Worm (Caenorhabditis elegans) whole organism, young adult: ENCODE measurements around the gene sdha-1.
"Not testable (repeated sequence)": the region's sequence is repeated elsewhere in the genome, so short reads cannot be mapped to it uniquely, and the experiment has no call there.

Experiments used
- F37B4.10 ChIP-seq: fragments of 200-800 bp; sonication (Bioruptor generic); IDR thresholded peaks from 2 replicates; pipeline ENCODE4 v1.3.6; 2022; ENCODE audit warnings: missing genetic modification characterization, missing compliant biosample characterization
- F52B5.7 ChIP-seq: sonication (generic microtip); optimal IDR thresholded peaks from 2 replicates; lab custom pipeline; 2016; ENCODE audit warnings: mild to moderate bottlenecking, missing genetic modification characterization, missing compliant biosample characterization
- F55B11.4 ChIP-seq: sonication (generic microtip); optimal IDR thresholded peaks from 2 replicates; lab custom pipeline; 2016; ENCODE audit warnings: missing compliant biosample characterization, missing genetic modification characterization, borderline replicate concordance; ENCODE audit not compliant: insufficient read depth
- F57C9.4 ChIP-seq: sonication (generic microtip); optimal IDR thresholded peaks from 2 replicates; lab custom pipeline; 2017; ENCODE audit warnings: mild to moderate bottlenecking, missing genetic modification characterization, missing compliant biosample characterization
- Y56A3A.18 ChIP-seq: fragments of 200-800 bp; sonication (Bioruptor generic); IDR thresholded peaks from 2 replicates; pipeline ENCODE4 v1.3.6; 2022; ENCODE audit warnings: missing genetic modification reagents, missing genetic modification characterization, missing compliant biosample characterization
- akir-1 ChIP-seq: fragments of 200-800 bp; sonication (Bioruptor generic); optimal IDR thresholded peaks from 2 replicates; lab custom pipeline; 2018; ENCODE audit warnings: mild to moderate bottlenecking, missing genetic modification characterization, moderate library complexity, missing compliant biosample characterization
- aptf-2 ChIP-seq: fragments of 200-800 bp; sonication (Bioruptor generic); conservative IDR thresholded peaks from 2 replicates; pipeline ENCODE4 v1.3.6; 2022; ENCODE audit warnings: missing genetic modification reagents, missing genetic modification characterization, missing compliant biosample characterization
- ccch-3 ChIP-seq: fragments of 200-800 bp; sonication (Bioruptor generic); optimal IDR thresholded peaks from 2 replicates; lab custom pipeline; 2018; ENCODE audit warnings: mild to moderate bottlenecking, missing genetic modification characterization, missing compliant biosample characterization
- cebp-1 ChIP-seq, 2 experiments: fragments of 200-800 bp in 1 of 2; sonication (Bioruptor generic) in 1 of 2; sonication (generic microtip) in 1 of 2; IDR thresholded peaks in 1 of 2; optimal IDR thresholded peaks in 1 of 2; 2 replicates each; pipeline versions ENCODE4 v1.3.6 to Lab custom; 2017 to 2022; ENCODE audit warnings: missing compliant biosample characterization in 2 of 2, missing genetic modification characterization in 2 of 2, mild to moderate bottlenecking in 1 of 2, missing genetic modification reagents in 1 of 2, moderate library complexity in 1 of 2
- ceh-100 ChIP-seq: fragments of 200-800 bp; sonication (Bioruptor generic); IDR thresholded peaks from 2 replicates; pipeline ENCODE4 v1.3.6; 2022; ENCODE audit warnings: missing genetic modification reagents, missing genetic modification characterization, missing compliant biosample characterization
- ceh-91 ChIP-seq: fragments of 200-800 bp; sonication (Bioruptor generic); IDR thresholded peaks from 2 replicates; pipeline ENCODE4 v1.3.6; 2022; ENCODE audit warnings: missing genetic modification reagents, missing genetic modification characterization, missing compliant biosample characterization
- efl-1 ChIP-seq: fragments of 150-350 bp; optimal IDR thresholded peaks from 2 replicates; lab custom pipeline; 2014; ENCODE audit warnings: missing biosample characterization, missing genetic modification reagents, missing genetic modification characterization
- ekl-4 ChIP-seq: fragments of 200-800 bp; sonication (Bioruptor generic); IDR thresholded peaks from 2 replicates; pipeline ENCODE4 v1.3.6; 2022; ENCODE audit warnings: missing genetic modification reagents, missing genetic modification characterization, missing compliant biosample characterization
- fkh-3 ChIP-seq: sonication (generic microtip); optimal IDR thresholded peaks from 2 replicates; lab custom pipeline; 2016; ENCODE audit warnings: mild to moderate bottlenecking, missing genetic modification characterization, missing compliant biosample characterization
- him-1 ChIP-seq: sonication (generic microtip); optimal IDR thresholded peaks from 2 replicates; lab custom pipeline; 2016; ENCODE audit warnings: missing genotype, missing genetic modification reagents, missing genetic modification characterization, missing compliant biosample characterization
- hlh-12 ChIP-seq: sonication (generic microtip); optimal IDR thresholded peaks from 2 replicates; lab custom pipeline; 2016; ENCODE audit warnings: missing genetic modification characterization, missing compliant biosample characterization
- hsf-1 ChIP-seq: fragments of 200-800 bp; sonication (Bioruptor generic); IDR thresholded peaks from 2 replicates; pipeline ENCODE4 v1.3.6; 2022; ENCODE audit warnings: missing genetic modification reagents, missing genetic modification characterization, missing compliant biosample characterization
- let-526 ChIP-seq: fragments of 200-800 bp; sonication (Bioruptor generic); IDR thresholded peaks from 2 replicates; pipeline ENCODE4 v1.3.6; 2022; ENCODE audit warnings: missing genetic modification reagents, missing genetic modification characterization, missing compliant biosample characterization
- let-607 ChIP-seq, 2 experiments: fragments of 200-800 bp in 1 of 2; sonication (Bioruptor generic) in 1 of 2; sonication (generic microtip) in 1 of 2; optimal IDR thresholded peaks; 2 replicates each; lab custom pipeline; 2016 to 2018; ENCODE audit warnings: mild to moderate bottlenecking in 2 of 2, missing compliant biosample characterization in 2 of 2, missing genetic modification characterization in 2 of 2, moderate library complexity in 2 of 2, missing genotype in 1 of 2
- lin-26 ChIP-seq: fragments of 200-800 bp; sonication (Bioruptor generic); IDR thresholded peaks from 2 replicates; pipeline ENCODE4 v1.3.6; 2022; ENCODE audit warnings: missing genetic modification reagents, missing genetic modification characterization, missing compliant biosample characterization
- lin-35 ChIP-seq, 3 experiments: fragments of 150-350 bp in 2 of 3; sonication (generic microtip) in 1 of 3; optimal IDR thresholded peaks; 2 replicates each; lab custom pipeline; 2014 to 2018; ENCODE audit warnings: missing biosample characterization in 3 of 3, missing genetic modification characterization in 3 of 3, missing genetic modification reagents in 3 of 3
- lin-40 ChIP-seq: sonication (generic microtip); optimal IDR thresholded peaks from 2 replicates; lab custom pipeline; 2016; ENCODE audit warnings: missing genetic modification characterization, mild to moderate bottlenecking, missing compliant biosample characterization, missing genotype, missing genetic modification reagents
- madf-10 ChIP-seq: sonication (generic microtip); optimal IDR thresholded peaks from 2 replicates; lab custom pipeline; 2016; ENCODE audit warnings: mild to moderate bottlenecking, missing genetic modification characterization, missing compliant biosample characterization
- nfya-1 ChIP-seq: sonication (generic microtip); optimal IDR thresholded peaks from 2 replicates; lab custom pipeline; 2017; ENCODE audit warnings: antibody characterized with exemption, missing compliant biosample characterization, missing genetic modification characterization, borderline replicate concordance; ENCODE audit not compliant: insufficient read depth
- nfyb-1 ChIP-seq: fragments of 200-800 bp; sonication (Bioruptor generic); IDR thresholded peaks from 2 replicates; pipeline ENCODE4 v1.3.6; 2022; ENCODE audit warnings: missing genetic modification reagents, missing genetic modification characterization, missing compliant biosample characterization
- nhr-120 ChIP-seq: fragments of 200-800 bp; sonication (Bioruptor generic); IDR thresholded peaks from 2 replicates; pipeline ENCODE4 v1.3.6; 2022; ENCODE audit warnings: missing genetic modification characterization, missing compliant biosample characterization
- nhr-179 ChIP-seq: sonication (generic microtip); optimal IDR thresholded peaks from 2 replicates; lab custom pipeline; 2016; ENCODE audit warnings: mild to moderate bottlenecking, missing genetic modification characterization, missing compliant biosample characterization
- rcor-1 ChIP-seq: fragments of 200-800 bp; sonication (Bioruptor generic); IDR thresholded peaks from 2 replicates; pipeline ENCODE4 v1.3.6; 2022; ENCODE audit warnings: missing genetic modification reagents, missing genetic modification characterization, missing compliant biosample characterization
- sea-2 ChIP-seq: fragments of 200-800 bp; sonication (Bioruptor generic); IDR thresholded peaks from 2 replicates; pipeline ENCODE4 v1.3.6; 2022; ENCODE audit warnings: missing genetic modification characterization, missing compliant biosample characterization
- snpc-1.3 ChIP-seq: sonication (generic microtip); optimal IDR thresholded peaks from 2 replicates; lab custom pipeline; 2017; ENCODE audit warnings: missing genetic modification characterization, mild to moderate bottlenecking, missing compliant biosample characterization, antibody characterized with exemption, moderate library complexity, missing genotype, missing genetic modification reagents; ENCODE audit not compliant: insufficient read depth
- snpc-3.4 ChIP-seq: sonication (generic microtip); optimal IDR thresholded peaks from 2 replicates; lab custom pipeline; 2017; ENCODE audit warnings: missing genetic modification characterization, mild to moderate bottlenecking, missing compliant biosample characterization, antibody characterized with exemption, moderate library complexity, missing genotype, missing genetic modification reagents
- tbx-9 ChIP-seq: sonication (generic microtip); optimal IDR thresholded peaks from 2 replicates; lab custom pipeline; 2016; ENCODE audit warnings: borderline replicate concordance, missing genetic modification characterization, inconsistent platforms, missing compliant biosample characterization
- ztf-28 ChIP-seq: fragments of 200-800 bp; sonication (Bioruptor generic); IDR thresholded peaks from 2 replicates; pipeline ENCODE4 v1.3.6; 2022; ENCODE audit warnings: missing genetic modification reagents, missing genetic modification characterization, missing compliant biosample characterization

sdha-1 gene

DNA sequence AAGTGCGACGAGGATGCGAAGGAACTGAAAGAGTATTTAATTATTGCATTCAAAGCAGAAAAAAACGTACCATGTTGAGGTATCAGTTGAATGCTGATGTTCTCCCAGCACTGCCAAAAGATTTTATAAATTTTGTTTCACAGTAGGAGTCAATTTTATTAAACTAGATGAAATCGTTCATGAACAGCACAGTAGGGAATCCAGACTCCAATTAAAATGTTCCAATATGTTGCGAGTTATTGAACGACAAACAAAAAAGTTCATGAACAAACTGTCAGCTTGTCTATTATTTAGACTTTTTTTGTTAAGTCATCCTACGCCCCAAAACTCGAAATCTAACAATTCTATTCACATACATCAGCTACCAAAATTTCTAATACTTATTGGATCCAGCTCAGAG lies 10.8 kb downstream of the sdha-1 start, which contains the start of gene nspc-1:
TSS of gene nspc-1 (minus strand) at position 101 of the 400 bp plus-strand sequence.
- not testable (repeated sequence) for TF ChIP-seq nhr-120 (GFP tag; lab: Robert Waterston, UW); nfya-1 (tag; lab: Kevin White, UChicago); aptf-2 (GFP tag; lab: Robert Waterston, UW)

DNA sequence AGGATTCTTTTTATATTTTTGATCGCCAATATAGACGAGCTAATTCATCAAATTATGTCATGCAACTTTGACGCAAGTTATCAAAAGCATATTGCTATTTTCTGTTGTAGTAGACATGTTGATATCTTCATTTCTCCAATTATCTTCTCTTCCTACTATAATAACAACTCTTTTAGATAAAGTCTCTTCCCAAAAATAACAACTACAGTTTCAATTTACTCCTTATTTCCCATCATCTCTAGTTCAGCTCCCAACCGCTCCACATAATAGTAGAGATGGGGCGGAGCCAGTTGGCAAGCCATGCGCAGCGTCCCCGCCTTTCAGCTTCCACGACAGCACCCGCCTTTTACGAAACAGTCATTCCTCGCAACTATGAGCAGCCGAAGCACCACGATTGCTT lies 17.9 kb downstream of the sdha-1 start, which contains the start of gene flp-5:
TSS of gene flp-5 (plus strand) at position 301 of the 400 bp plus-strand sequence.
- TF ChIP-seq akir-1 (GFP tag; lab: Kevin White, UChicago) (no peak), madf-10 (tag; lab: Kevin White, UChicago) (no peak), let-526 (GFP tag; lab: Robert Waterston, UW) (no peak), him-1 (tag; lab: Kevin White, UChicago) (no peak), lin-26 (GFP tag; lab: Robert Waterston, UW) (no peak), nfyb-1 (GFP tag; lab: Robert Waterston, UW) (no peak), let-607 (tag; optimal IDR thresholded peaks at IDR 0.05; lab: Kevin White, UChicago) (no peak), hlh-12 (tag; lab: Kevin White, UChicago) (no peak), F55B11.4 (no peak), lin-40 (tag; lab: Kevin White, UChicago) (no peak), Y56A3A.18 (GFP tag; lab: Robert Waterston, UW) (no peak), ztf-28 (GFP tag; lab: Robert Waterston, UW) (no peak), rcor-1 (no peak), sea-2 (no peak), tbx-9 (tag; lab: Kevin White, UChicago) (no peak), ceh-91 (GFP tag; lab: Robert Waterston, UW) (no peak), hsf-1 (GFP tag; lab: Robert Waterston, UW) (no peak)

ce11 chrX:8523000-8523399 lies 22.8 kb downstream of the sdha-1 start:
- TF ChIP-seq nhr-179 (no peak), cebp-1 (GFP tag; IDR thresholded peaks at IDR 0.05; lab: Robert Waterston, UW) (no peak), cebp-1 (tag; optimal IDR thresholded peaks at IDR 0.05; lab: Kevin White, UChicago) (no peak), ztf-28 (GFP tag; lab: Robert Waterston, UW) (no peak), nhr-120 (GFP tag; lab: Robert Waterston, UW) (no peak), fkh-3 (tag; lab: Kevin White, UChicago) (no peak), F57C9.4 (no peak), F37B4.10 (GFP tag; lab: Robert Waterston, UW) (no peak), hlh-12 (tag; lab: Kevin White, UChicago) (no peak), nfyb-1 (GFP tag; lab: Robert Waterston, UW) (no peak), nfya-1 (tag; lab: Kevin White, UChicago) (no peak), efl-1 (GFP tag; lab: Kevin White, UChicago) (no peak), lin-35 (GFP tag; optimal IDR thresholded peaks at IDR 0.05; lab: Kevin White, UChicago) (no peak), snpc-1.3 (tag; lab: Kevin White, UChicago) (no peak)

DNA sequence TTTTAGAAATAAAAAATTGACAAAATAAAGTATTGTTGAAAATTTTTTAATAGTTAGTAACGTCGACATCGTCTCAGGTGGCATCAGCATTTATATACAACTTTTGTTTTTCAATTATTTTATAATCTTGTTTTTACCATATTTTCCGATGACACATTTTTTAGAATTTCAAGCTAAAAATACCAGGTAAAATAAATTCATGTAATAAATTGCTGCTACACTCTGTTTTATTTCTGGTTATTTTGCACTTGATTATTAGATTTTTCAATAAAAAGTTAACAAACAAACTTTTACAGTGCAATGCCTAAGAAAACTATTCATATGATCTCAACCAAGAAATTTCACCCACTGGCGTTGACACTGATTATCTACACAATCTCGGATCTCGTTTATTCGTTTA lies 24.2 kb downstream of the sdha-1 start, which contains the start of gene C03G5.14:
TSS of gene C03G5.14 (plus strand) at position 301 of the 400 bp plus-strand sequence.
- TF ChIP-seq ccch-3 (no peak), ekl-4 (GFP tag; lab: Robert Waterston, UW) (no peak), ceh-91 (GFP tag; lab: Robert Waterston, UW) (no peak), ceh-100 (GFP tag; lab: Robert Waterston, UW) (no peak), snpc-3.4 (tag; lab: Kevin White, UChicago) (no peak), F52B5.7 (tag; lab: Kevin White, UChicago) (no peak), nhr-179 (no peak)
